Worm (Caenorhabditis elegans) whole organism, L1 larva: Measurements from ENCODE around the gene C35D10.12.
A peak's percentile ranks its signal among the peaks of the same experiment; 100 is the strongest.

ENCODE experiments used
- C04F5.9 ChIP-seq: sonication (generic microtip); optimal IDR thresholded peaks from 2 replicates; lab custom pipeline; 2016; ENCODE audit warnings: missing genetic modification characterization, missing compliant biosample characterization
- C16A3.4 ChIP-seq: fragments of 150-350 bp; optimal IDR thresholded peaks from 2 replicates; lab custom pipeline; 2014; ENCODE audit warnings: missing biosample characterization, missing genetic modification characterization
- F16B12.6 ChIP-seq: fragments of 150-350 bp; optimal IDR thresholded peaks from 2 replicates; lab custom pipeline; 2014; ENCODE audit warnings: missing biosample characterization, missing genetic modification characterization
- Y116A8C.19 ChIP-seq: sonication (generic microtip); optimal IDR thresholded peaks from 2 replicates; lab custom pipeline; 2016; ENCODE audit warnings: missing compliant biosample characterization, missing genetic modification characterization, borderline replicate concordance
- aha-1 ChIP-seq: fragments of 150-350 bp; optimal IDR thresholded peaks from 2 replicates; lab custom pipeline; 2014; ENCODE audit warnings: missing biosample characterization, missing genetic modification characterization
- alr-1 ChIP-seq: fragments of 200-800 bp; sonication (Bioruptor generic); optimal IDR thresholded peaks from 2 replicates; lab custom pipeline; 2018; ENCODE audit warnings: borderline replicate concordance, mild to moderate bottlenecking, missing genetic modification characterization, missing compliant biosample characterization
- aly-2 ChIP-seq: fragments of 150-350 bp; optimal IDR thresholded peaks from 2 replicates; lab custom pipeline; 2014; ENCODE audit warnings: missing biosample characterization, missing genetic modification characterization
- ama-1 ChIP-seq: fragments of 150-350 bp; optimal IDR thresholded peaks from 2 replicates; lab custom pipeline; 2014
- ceh-82 ChIP-seq, 3 experiments: fragments of 150-350 bp in 1 of 3; sonication (generic microtip) in 2 of 3; optimal IDR thresholded peaks; 2 replicates each; lab custom pipeline; 2014 to 2017; ENCODE audit warnings: missing biosample characterization in 3 of 3, missing genetic modification characterization in 3 of 3
- ces-1 ChIP-seq: fragments of 150-350 bp; optimal IDR thresholded peaks from 2 replicates; lab custom pipeline; 2014; ENCODE audit warnings: missing biosample characterization, missing genetic modification reagents, missing genetic modification characterization
- dpl-1 ChIP-seq, 3 experiments: fragments of 150-350 bp in 2 of 3; sonication (generic microtip) in 1 of 3; optimal IDR thresholded peaks; 2 replicates each; lab custom pipeline; 2014 to 2017; ENCODE audit warnings: missing biosample characterization in 3 of 3, missing genetic modification characterization in 3 of 3, missing genetic modification reagents in 3 of 3
- efl-3 ChIP-seq: fragments of 200-800 bp; sonication (Bioruptor generic); optimal IDR thresholded peaks from 2 replicates; lab custom pipeline; 2018; ENCODE audit warnings: mild to moderate bottlenecking, missing genetic modification characterization, missing compliant biosample characterization
- egl-27 ChIP-seq, 2 experiments: fragments of 150-350 bp in 1 of 2; sonication (generic microtip); optimal IDR thresholded peaks; 3 replicates each; lab custom pipeline; 2017 to 2018; ENCODE audit warnings: missing biosample characterization in 2 of 2, missing genetic modification characterization in 2 of 2, missing genetic modification reagents in 2 of 2
- elt-2 ChIP-seq: sonication (generic microtip); optimal IDR thresholded peaks from 2 replicates; lab custom pipeline; 2016; ENCODE audit warnings: missing genetic modification characterization, mild to moderate bottlenecking, inconsistent platforms, missing compliant biosample characterization, missing genetic modification reagents
- elt-3 ChIP-seq, 6 experiments: fragments of 150-350 bp in 1 of 6; sonication (generic microtip); optimal IDR thresholded peaks; 2 replicates each; lab custom pipeline; 2017 to 2018; ENCODE audit warnings: missing biosample characterization in 6 of 6, missing genetic modification characterization in 6 of 6, inconsistent platforms in 1 of 6
- fkh-10 ChIP-seq: sonication (generic microtip); optimal IDR thresholded peaks from 2 replicates; lab custom pipeline; 2017; ENCODE audit warnings: missing biosample characterization, missing genetic modification reagents, missing genetic modification characterization
- fkh-8 ChIP-seq: sonication (generic microtip); optimal IDR thresholded peaks from 2 replicates; lab custom pipeline; 2016; ENCODE audit warnings: mild to moderate bottlenecking, missing genetic modification characterization, missing compliant biosample characterization
- fos-1 ChIP-seq: fragments of 150-350 bp; optimal IDR thresholded peaks from 2 replicates; lab custom pipeline; 2014; ENCODE audit warnings: missing biosample characterization, missing genetic modification characterization
- hlh-17 ChIP-seq: fragments of 200-800 bp; sonication (Bioruptor generic); optimal IDR thresholded peaks from 2 replicates; lab custom pipeline; 2018; ENCODE audit warnings: missing genetic modification characterization, mild to moderate bottlenecking, missing compliant biosample characterization, moderate library complexity, borderline replicate concordance
- hlh-4 ChIP-seq: sonication (generic microtip); optimal IDR thresholded peaks from 2 replicates; lab custom pipeline; 2016; ENCODE audit warnings: mild to moderate bottlenecking, missing genetic modification characterization, missing compliant biosample characterization
- irx-1 ChIP-seq: sonication (generic microtip); optimal IDR thresholded peaks from 2 replicates; lab custom pipeline; 2016; ENCODE audit warnings: missing genetic modification characterization, missing compliant biosample characterization
- isw-1 ChIP-seq: fragments of 200-800 bp; sonication (Bioruptor generic); IDR thresholded peaks from 2 replicates; pipeline ENCODE4 v1.3.6; 2022; ENCODE audit warnings: missing genetic modification characterization, missing compliant biosample characterization
- jun-1 ChIP-seq: fragments of 150-350 bp; optimal IDR thresholded peaks from 2 replicates; lab custom pipeline; 2014; ENCODE audit warnings: missing biosample characterization, missing genetic modification reagents, missing genetic modification characterization
- lin-13 ChIP-seq: fragments of 150-350 bp; optimal IDR thresholded peaks from 2 replicates; lab custom pipeline; 2014; ENCODE audit warnings: missing biosample characterization, missing genetic modification reagents, missing genetic modification characterization
- lin-14 ChIP-seq: fragments of 200-800 bp; sonication (Bioruptor generic); optimal IDR thresholded peaks from 2 replicates; lab custom pipeline; 2018; ENCODE audit warnings: mild to moderate bottlenecking, missing genetic modification characterization, moderate library complexity, missing compliant biosample characterization
- lin-35 ChIP-seq, 2 experiments: fragments of 150-350 bp; optimal IDR thresholded peaks; 2 replicates each; lab custom pipeline; 2014; ENCODE audit warnings: missing biosample characterization in 2 of 2, missing genetic modification characterization in 2 of 2, missing genetic modification reagents in 2 of 2
- lin-39 ChIP-seq: fragments of 150-350 bp; optimal IDR thresholded peaks from 2 replicates; lab custom pipeline; 2014; ENCODE audit warnings: missing biosample characterization, missing genetic modification reagents, missing genetic modification characterization
- lsy-2 ChIP-seq, 2 experiments: fragments of 150-350 bp; optimal IDR thresholded peaks; 2 replicates each; lab custom pipeline; 2014; ENCODE audit warnings: missing biosample characterization in 2 of 2, missing genetic modification characterization in 2 of 2
- mdl-1 ChIP-seq, 2 experiments: fragments of 150-350 bp; optimal IDR thresholded peaks; 2 replicates each; lab custom pipeline; 2014 to 2017; ENCODE audit warnings: missing biosample characterization in 2 of 2, missing genetic modification characterization in 2 of 2, inconsistent platforms in 1 of 2
- mep-1 ChIP-seq: fragments of 150-350 bp; optimal IDR thresholded peaks from 2 replicates; lab custom pipeline; 2014; ENCODE audit warnings: missing biosample characterization, missing genetic modification characterization
- nhr-11 ChIP-seq: fragments of 150-350 bp; optimal IDR thresholded peaks from 2 replicates; lab custom pipeline; 2014; ENCODE audit warnings: missing biosample characterization, missing genetic modification characterization
- nhr-20 ChIP-seq: sonication (generic microtip); optimal IDR thresholded peaks from 2 replicates; lab custom pipeline; 2016; ENCODE audit warnings: mild to moderate bottlenecking, missing genetic modification characterization, missing compliant biosample characterization
- nhr-28 ChIP-seq: fragments of 150-350 bp; optimal IDR thresholded peaks from 2 replicates; lab custom pipeline; 2014; ENCODE audit warnings: missing biosample characterization, missing genetic modification characterization
- nhr-47 ChIP-seq: sonication (generic microtip); optimal IDR thresholded peaks from 2 replicates; lab custom pipeline; 2016; ENCODE audit warnings: mild to moderate bottlenecking, missing genetic modification characterization, moderate library complexity, missing compliant biosample characterization
- nhr-71 ChIP-seq: sonication (generic microtip); optimal IDR thresholded peaks from 2 replicates; lab custom pipeline; 2016; ENCODE audit warnings: mild to moderate bottlenecking, missing genetic modification characterization, moderate library complexity, missing compliant biosample characterization
- nhr-76 ChIP-seq: sonication (generic microtip); optimal IDR thresholded peaks from 2 replicates; lab custom pipeline; 2017; ENCODE audit warnings: missing biosample characterization, missing genetic modification characterization
- nhr-84 ChIP-seq: sonication (generic microtip); optimal IDR thresholded peaks from 2 replicates; lab custom pipeline; 2017; ENCODE audit warnings: missing biosample characterization, missing genetic modification characterization
- nhr-85 ChIP-seq: sonication (generic microtip); peaks from one replicate; lab custom pipeline; 2016; ENCODE audit warnings: missing genetic modification characterization, inconsistent platforms, missing compliant biosample characterization
- nhr-90 ChIP-seq: sonication (generic microtip); optimal IDR thresholded peaks from 2 replicates; lab custom pipeline; 2016; ENCODE audit warnings: mild to moderate bottlenecking, missing genetic modification characterization, missing compliant biosample characterization; ENCODE audit not compliant: poor library complexity
- pag-3 ChIP-seq: sonication (generic microtip); optimal IDR thresholded peaks from 2 replicates; lab custom pipeline; 2017; ENCODE audit warnings: missing genetic modification characterization, mild to moderate bottlenecking, missing compliant biosample characterization, antibody characterized with exemption, borderline replicate concordance; ENCODE audit not compliant: insufficient read depth
- pqm-1 ChIP-seq: sonication (generic microtip); optimal IDR thresholded peaks from 3 replicates; lab custom pipeline; 2017; ENCODE audit warnings: missing biosample characterization, missing genetic modification characterization
- snpc-4 ChIP-seq: fragments of 150-350 bp; optimal IDR thresholded peaks from 2 replicates; lab custom pipeline; 2014; ENCODE audit warnings: missing biosample characterization, missing genetic modification characterization
- swsn-7 ChIP-seq: sonication (generic microtip); optimal IDR thresholded peaks from 2 replicates; lab custom pipeline; 2016; ENCODE audit warnings: missing genetic modification characterization, missing compliant biosample characterization
- tbx-2 ChIP-seq: sonication (generic microtip); optimal IDR thresholded peaks from 2 replicates; lab custom pipeline; 2016; ENCODE audit warnings: missing genetic modification characterization, missing compliant biosample characterization
- tlp-1 ChIP-seq: fragments of 150-350 bp; optimal IDR thresholded peaks from 2 replicates; lab custom pipeline; 2014; ENCODE audit warnings: missing biosample characterization, missing genetic modification characterization
- unc-130 ChIP-seq: fragments of 150-350 bp; optimal IDR thresholded peaks from 2 replicates; lab custom pipeline; 2017; ENCODE audit warnings: missing biosample characterization, missing genetic modification characterization, inconsistent platforms
- unc-86 ChIP-seq: sonication (generic microtip); optimal IDR thresholded peaks from 2 replicates; lab custom pipeline; 2016; ENCODE audit warnings: missing genetic modification characterization, missing compliant biosample characterization
- unc-98 ChIP-seq: fragments of 200-800 bp; sonication (Bioruptor generic); IDR thresholded peaks from 2 replicates; pipeline ENCODE4 v1.3.6; 2022; ENCODE audit warnings: missing genetic modification characterization, missing compliant biosample characterization
- xbp-1 ChIP-seq: sonication (generic microtip); optimal IDR thresholded peaks from 2 replicates; lab custom pipeline; 2016; ENCODE audit warnings: missing genetic modification characterization, missing compliant biosample characterization
- zag-1 ChIP-seq: fragments of 150-350 bp; optimal IDR thresholded peaks from 2 replicates; lab custom pipeline; 2014; ENCODE audit warnings: missing biosample characterization, missing genetic modification characterization
- ztf-11 ChIP-seq, 2 experiments: sonication (generic microtip); optimal IDR thresholded peaks; 2 replicates each; lab custom pipeline; 2016 to 2017; ENCODE audit warnings: missing genetic modification characterization in 2 of 2, missing biosample characterization in 1 of 2, missing compliant biosample characterization in 1 of 2
- ztf-4 ChIP-seq: fragments of 150-350 bp; optimal IDR thresholded peaks from 2 replicates; lab custom pipeline; 2014; ENCODE audit warnings: missing biosample characterization, missing genetic modification characterization

C35D10.12 gene

ce11 chrIII:4917960-4918712 is 43.6 kb upstream of the C35D10.12 start, which contains the start of gene rpb-8:
TSS of gene rpb-8 (minus strand) at chrIII:4918008.
- TF ChIP-seq aha-1 (tag; lab: Kevin White, UChicago) (no peak), fkh-8 (tag; lab: Kevin White, UChicago) (peak; percentile 32), hlh-4 (tag; lab: Kevin White, UChicago) (no peak), efl-3 (GFP tag; lab: Kevin White, UChicago) (no peak), snpc-4 (tag; lab: Kevin White, UChicago) (no peak), nhr-84 (tag; lab: Kevin White, UChicago) (no peak), unc-130 (peak; percentile 26), dpl-1 (GFP tag; optimal IDR thresholded peaks at IDR 0.05; lab: Kevin White, UChicago) (peak; percentile 90 to 95 (median 90)), jun-1 (no peak), nhr-20 (tag; lab: Kevin White, UChicago) (peak; percentile 45), fkh-10 (GFP tag; lab: Kevin White, UChicago) (no peak), fos-1 (no peak), unc-86 (tag; lab: Kevin White, UChicago) (no peak), lin-14 (GFP tag; lab: Kevin White, UChicago) (no peak), xbp-1 (peak; percentile 29), nhr-11 (tag; lab: Kevin White, UChicago) (no peak), ceh-82 (tag; optimal IDR thresholded peaks at IDR 0.05; lab: Kevin White, UChicago) (peak in 2 of 3 experiments; percentile 28 to 71), Y116A8C.19 (tag; lab: Kevin White, UChicago) (no peak), pqm-1 (tag; lab: Kevin White, UChicago) (no peak), nhr-47 (tag; lab: Kevin White, UChicago) (peak; percentile 52), lin-13 (GFP tag; lab: Kevin White, UChicago) (peak; percentile 38), nhr-76 (tag; lab: Kevin White, UChicago) (no peak), unc-98 (GFP tag; lab: Robert Waterston, UW) (no peak), tlp-1 (tag; lab: Kevin White, UChicago) (no peak), F16B12.6 (tag; lab: Kevin White, UChicago) (no peak), isw-1 (GFP tag; lab: Robert Waterston, UW) (peak; percentile 2; the same call in 1 of the 2 replicates), lsy-2 (tag; optimal IDR thresholded peaks at IDR 0.05; lab: Kevin White, UChicago) (peak; percentile 56 to 80), aly-2 (tag; lab: Kevin White, UChicago) (no peak), egl-27 (tag; optimal IDR thresholded peaks at IDR 0.05; lab: Kevin White, UChicago) (no peak), alr-1 (tag; lab: Kevin White, UChicago) (no peak), C04F5.9 (tag; lab: Kevin White, UChicago) (no peak), irx-1 (tag; lab: Kevin White, UChicago) (peak; percentile 3), elt-2 (tag; lab: Kevin White, UChicago) (no peak), mdl-1 (tag; optimal IDR thresholded peaks at IDR 0.05; lab: Kevin White, UChicago) (peak in 1 of 2 experiments; percentile 20), elt-3 (tag; optimal IDR thresholded peaks at IDR 0.05; lab: Kevin White, UChicago) (peak in 1 of 6 experiments; percentile 23), ztf-4 (tag; lab: Kevin White, UChicago) (peak; percentile 7), hlh-17 (GFP tag; lab: Kevin White, UChicago) (no peak), nhr-71 (tag; lab: Kevin White, UChicago) (peak; percentile 49), nhr-28 (tag; lab: Kevin White, UChicago) (no peak), lin-35 (GFP tag; optimal IDR thresholded peaks at IDR 0.05; lab: Kevin White, UChicago) (peak; percentile 94 to 96), ama-1 (lab: Kevin White, UChicago) (no peak), swsn-7 (tag; lab: Kevin White, UChicago) (peak; percentile 29), ztf-11 (tag; optimal IDR thresholded peaks at IDR 0.05; lab: Kevin White, UChicago) (no peak), zag-1 (tag; lab: Kevin White, UChicago) (no peak), nhr-85 (tag; lab: Kevin White, UChicago) (no peak), tbx-2 (tag; lab: Kevin White, UChicago) (peak; percentile 38), lin-39 (no peak), nhr-90 (peak; percentile 17), C16A3.4 (tag; lab: Kevin White, UChicago) (peak; percentile 69), ces-1 (GFP tag; lab: Kevin White, UChicago) (no peak), mep-1 (tag; lab: Kevin White, UChicago) (no peak), pag-3 (no peak)
